Worm (Caenorhabditis elegans) whole organism, L2 larva: ENCODE data around the gene hsp-1.

Experiments
- C34F6.9 ChIP-seq: fragments of 150-350 bp; optimal IDR thresholded peaks from 2 replicates; lab custom pipeline; 2014; ENCODE audit warnings: missing biosample characterization, missing genetic modification characterization
- ama-1 ChIP-seq: fragments of 150-350 bp; optimal IDR thresholded peaks from 2 replicates; lab custom pipeline; 2018; ENCODE audit warnings: inconsistent platforms
- dmd-4 ChIP-seq: sonication (generic microtip); optimal IDR thresholded peaks from 2 replicates; lab custom pipeline; 2017; ENCODE audit warnings: missing biosample characterization, missing genetic modification characterization
- egl-27 ChIP-seq: sonication (generic microtip); optimal IDR thresholded peaks from 3 replicates; lab custom pipeline; 2017; ENCODE audit warnings: missing biosample characterization, missing genetic modification reagents, missing genetic modification characterization
- nhr-10 ChIP-seq: sonication (generic microtip); optimal IDR thresholded peaks from 2 replicates; lab custom pipeline; 2017; ENCODE audit warnings: missing biosample characterization, missing genetic modification characterization
- nhr-12 ChIP-seq: fragments of 150-350 bp; optimal IDR thresholded peaks from 2 replicates; lab custom pipeline; 2014; ENCODE audit warnings: missing biosample characterization, missing genetic modification characterization
- nhr-23 ChIP-seq: fragments of 150-350 bp; optimal IDR thresholded peaks from 2 replicates; lab custom pipeline; 2014; ENCODE audit warnings: missing biosample characterization, missing genetic modification reagents, missing genetic modification characterization
- nhr-237 ChIP-seq: fragments of 150-350 bp; optimal IDR thresholded peaks from 2 replicates; lab custom pipeline; 2014; ENCODE audit warnings: missing biosample characterization, missing genetic modification characterization
- nhr-25 ChIP-seq: fragments of 150-350 bp; sonication (generic microtip); optimal IDR thresholded peaks from 3 replicates; lab custom pipeline; 2014; ENCODE audit warnings: missing biosample characterization, missing genetic modification characterization
- nhr-77 ChIP-seq: fragments of 150-350 bp; optimal IDR thresholded peaks from 2 replicates; lab custom pipeline; 2014; ENCODE audit warnings: missing biosample characterization, missing genetic modification characterization
- peb-1 ChIP-seq: fragments of 150-350 bp; optimal IDR thresholded peaks from 2 replicates; lab custom pipeline; 2014; ENCODE audit warnings: missing biosample characterization, missing genetic modification characterization
- skn-1 ChIP-seq: sonication (generic microtip); optimal IDR thresholded peaks from 2 replicates; lab custom pipeline; 2017; ENCODE audit warnings: missing biosample characterization, missing genetic modification characterization
- sma-9 ChIP-seq, 2 experiments: fragments of 150-350 bp in 1 of 2; sonication (generic microtip) in 1 of 2; optimal IDR thresholded peaks; 2 replicates each; lab custom pipeline; 2014 to 2016; ENCODE audit warnings: missing genetic modification characterization in 2 of 2, mild to moderate bottlenecking in 1 of 2, missing biosample characterization in 1 of 2, missing compliant biosample characterization in 1 of 2, missing genetic modification reagents in 1 of 2, moderate library complexity in 1 of 2
- unc-55 ChIP-seq: fragments of 150-350 bp; sonication (generic microtip); optimal IDR thresholded peaks from 3 replicates; lab custom pipeline; 2014; ENCODE audit warnings: missing biosample characterization, missing genetic modification reagents, missing genetic modification characterization

ce11 chrIV:17320445-17320844 is 41.7 kb downstream of the hsp-1 start, which contains the start of gene C49C3.4:
- TF ChIP-seq nhr-23 (no peak), sma-9 (GFP tag; optimal IDR thresholded peaks at IDR 0.05; lab: Kevin White, UChicago) (no peak), sma-9 (tag; optimal IDR thresholded peaks at IDR 0.05; lab: Kevin White, UChicago) (no peak), skn-1 (tag; lab: Kevin White, UChicago) (no peak), egl-27 (tag; lab: Kevin White, UChicago) (no peak), C34F6.9 (tag; lab: Kevin White, UChicago) (no peak), ama-1 (lab: Kevin White, UChicago) (no peak), dmd-4 (no peak), nhr-25 (tag; lab: Kevin White, UChicago) (no peak), nhr-10 (no peak), nhr-12 (tag; lab: Kevin White, UChicago) (no peak), nhr-77 (no peak), nhr-237 (tag; lab: Kevin White, UChicago) (no peak), unc-55 (GFP tag; lab: Kevin White, UChicago) (no peak), peb-1 (no peak)
